Fruit fly (Drosophila melanogaster) whole organism, wandering third instar larva: ENCODE data around the gene CG34338.

Experiments
- Abd-B ChIP-seq: fragments of >200 bp; optimal IDR thresholded peaks from 2 replicates; lab custom pipeline; 2017; ENCODE audit warnings: missing biosample characterization, missing genetic modification characterization
- Myc ChIP-seq: fragments of >200 bp; optimal IDR thresholded peaks from 2 replicates; lab custom pipeline; 2017
- dl ChIP-seq, 2 experiments: fragments of 175-275, 200-275 bp in 1 of 2; fragments of 200-275 bp in 1 of 2; sonication (Bioruptor generic); optimal IDR thresholded peaks; lab custom pipeline; 2018; ENCODE audit warnings: mild to moderate bottlenecking in 2 of 2, missing biosample characterization in 2 of 2, missing genetic modification characterization in 2 of 2, moderate library complexity in 2 of 2; ENCODE audit not compliant: partially characterized antibody in 2 of 2, insufficient read depth in 1 of 2
- dmrt93B ChIP-seq: fragments of 200-800 bp; sonication (Bioruptor generic); optimal IDR thresholded peaks from 2 replicates; lab custom pipeline; 2018; ENCODE audit warnings: missing biosample characterization, mild to moderate bottlenecking, missing genetic modification characterization
- fru ChIP-seq: fragments of 200-800 bp; sonication (Bioruptor generic); optimal IDR thresholded peaks from 3 replicates; lab custom pipeline; 2016; ENCODE audit warnings: missing biosample characterization, mild to moderate bottlenecking, missing genetic modification characterization
- h ChIP-seq: fragments of 200-800 bp; sonication (Bioruptor generic); optimal IDR thresholded peaks from 3 replicates; lab custom pipeline; 2016; ENCODE audit warnings: missing biosample characterization, mild to moderate bottlenecking, missing genetic modification characterization
- psq ChIP-seq: fragments of 200-800 bp; sonication (Bioruptor generic); optimal IDR thresholded peaks from 3 replicates; lab custom pipeline; 2017; ENCODE audit warnings: missing biosample characterization, mild to moderate bottlenecking, missing genetic modification characterization, moderate library complexity
- usp ChIP-seq: fragments of >200 bp; optimal IDR thresholded peaks from 2 replicates; lab custom pipeline; 2017; ENCODE audit warnings: missing biosample characterization, missing genetic modification characterization

- no peak for TF ChIP-seq Abd-B (GFP tag; lab: Kevin White, UChicago)
- no peak for TF ChIP-seq h (GFP tag; lab: Kevin White, UChicago)
- TF ChIP-seq Myc (lab: Kevin White, UChicago): no peak
- TF ChIP-seq usp (GFP tag; lab: Kevin White, UChicago): no peak
- no peak for TF ChIP-seq dl (GFP tag; optimal IDR thresholded peaks at IDR 0.05; lab: Kevin White, UChicago; ENCODE audit: insufficient read depth in 1 of 2, partially characterized antibody in 2 of 2)
- TF ChIP-seq psq: no peak
- TF ChIP-seq fru (GFP tag; lab: Kevin White, UChicago): no peak
- TF ChIP-seq dmrt93B: no peak
Measured at dm6 chrX:7744036-7744435, 24.5 kb upstream of the CG34338 start.
